Fruit fly (Drosophila melanogaster) S2 (cell line): ENCODE results near the gene CG7326.

Experiments used
- CG8478 ChIP-seq: fragments of >200 bp; optimal IDR thresholded peaks from 2 replicates; lab custom pipeline; 2018
- CTCF ChIP-seq, 2 experiments: fragments of >200 bp; optimal IDR thresholded peaks; 2 replicates each; lab custom pipeline; 2018

DNA sequence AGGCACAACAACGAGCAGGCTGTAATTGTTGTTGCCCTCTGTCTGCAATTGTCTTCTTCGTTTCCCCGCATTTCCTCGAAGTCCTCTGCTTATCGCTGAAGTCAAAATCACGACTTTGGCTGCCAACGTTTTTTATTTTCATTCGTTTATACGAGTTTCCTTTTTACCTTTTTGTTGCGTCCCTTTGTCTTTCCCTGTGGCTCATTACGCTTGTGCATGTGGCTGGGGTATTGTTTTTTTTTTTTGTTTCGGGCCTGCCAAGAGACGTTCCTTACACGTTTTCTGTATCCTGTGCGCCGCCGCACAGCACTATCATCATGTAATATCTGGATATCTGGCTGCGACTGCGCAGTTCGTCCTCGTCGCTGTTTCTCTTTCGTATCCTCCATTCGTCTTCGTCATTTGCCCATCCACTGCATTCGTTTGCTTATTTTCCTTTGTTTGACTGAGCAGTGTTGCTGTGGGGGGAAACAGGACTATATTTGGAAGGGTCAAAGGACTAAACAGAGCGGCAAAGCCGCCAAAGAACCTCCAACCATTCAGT is 2.8 kb upstream of the CG7326 start:
- no peak for TF ChIP-seq CG8478 (lab: Kevin White, UChicago)
- TF ChIP-seq CTCF (optimal IDR thresholded peaks at IDR 0.05; lab: Kevin White, UChicago), result no peak
